Worm (Caenorhabditis elegans) whole organism, young adult: Measurements from ENCODE around the gene rpl-38.

Experiments
- B0261.1 ChIP-seq: sonication (generic microtip); optimal IDR thresholded peaks from 2 replicates; lab custom pipeline; 2016; ENCODE audit warnings: mild to moderate bottlenecking, missing genetic modification characterization, moderate library complexity, missing compliant biosample characterization
- D2030.7 ChIP-seq: fragments of 200-800 bp; sonication (Bioruptor generic); IDR thresholded peaks from 2 replicates; pipeline ENCODE4 v1.3.6; 2022; ENCODE audit warnings: missing genetic modification reagents, missing genetic modification characterization, missing compliant biosample characterization
- F23B12.7 ChIP-seq: sonication (generic microtip); optimal IDR thresholded peaks from 2 replicates; lab custom pipeline; 2017; ENCODE audit warnings: missing genetic modification characterization, mild to moderate bottlenecking, missing compliant biosample characterization, antibody characterized with exemption, moderate library complexity; ENCODE audit not compliant: insufficient read depth
- F57A8.1 ChIP-seq: fragments of 200-800 bp; sonication (Bioruptor generic); optimal IDR thresholded peaks from 2 replicates; lab custom pipeline; 2018; ENCODE audit warnings: mild to moderate bottlenecking, missing genetic modification characterization, moderate library complexity, missing compliant biosample characterization
- F57C9.4 ChIP-seq: sonication (generic microtip); optimal IDR thresholded peaks from 2 replicates; lab custom pipeline; 2017; ENCODE audit warnings: mild to moderate bottlenecking, missing genetic modification characterization, missing compliant biosample characterization
- Y56A3A.18 ChIP-seq: fragments of 200-800 bp; sonication (Bioruptor generic); IDR thresholded peaks from 2 replicates; pipeline ENCODE4 v1.3.6; 2022; ENCODE audit warnings: missing genetic modification reagents, missing genetic modification characterization, missing compliant biosample characterization
- Y67H2A.10 ChIP-seq: fragments of 200-800 bp; sonication (Bioruptor generic); conservative IDR thresholded peaks from 2 replicates; pipeline ENCODE4 v1.3.6; 2022; ENCODE audit warnings: missing genetic modification reagents, missing genetic modification characterization, missing compliant biosample characterization
- ZK185.1 ChIP-seq: sonication (generic microtip); optimal IDR thresholded peaks from 2 replicates; lab custom pipeline; 2016; ENCODE audit warnings: mild to moderate bottlenecking, missing genetic modification characterization, missing compliant biosample characterization; ENCODE audit not compliant: poor library complexity, severe bottlenecking
- ama-1 ChIP-seq, 3 experiments: fragments of 150-350 bp in 1 of 3; sonication (generic microtip) in 2 of 3; optimal IDR thresholded peaks; 2 replicates each; lab custom pipeline; 2014 to 2018; ENCODE audit warnings: missing biosample characterization in 2 of 3, missing genetic modification characterization in 2 of 3, missing genetic modification reagents in 2 of 3
- aptf-3 ChIP-seq: fragments of 200-800 bp; sonication (Bioruptor generic); IDR thresholded peaks from 2 replicates; pipeline ENCODE4 v1.3.6; 2022; ENCODE audit warnings: missing genetic modification characterization, missing compliant biosample characterization
- athp-1 ChIP-seq: sonication (generic microtip); optimal IDR thresholded peaks from 2 replicates; lab custom pipeline; 2017; ENCODE audit warnings: mild to moderate bottlenecking, missing genetic modification characterization, missing compliant biosample characterization
- attf-5 ChIP-seq: fragments of 200-800 bp; sonication (Bioruptor generic); optimal IDR thresholded peaks from 2 replicates; lab custom pipeline; 2018; ENCODE audit warnings: mild to moderate bottlenecking, missing genetic modification characterization, missing compliant biosample characterization
- attf-6 ChIP-seq: fragments of 200-800 bp; sonication (Bioruptor generic); IDR thresholded peaks from 2 replicates; pipeline ENCODE4 v1.3.6; 2022; ENCODE audit warnings: missing genetic modification reagents, missing genetic modification characterization, missing compliant biosample characterization
- bed-2 ChIP-seq: fragments of 200-800 bp; sonication (Bioruptor generic); IDR thresholded peaks from 2 replicates; pipeline ENCODE4 v1.3.6; 2022; ENCODE audit warnings: missing genetic modification reagents, missing genetic modification characterization, missing compliant biosample characterization
- cebp-1 ChIP-seq, 2 experiments: fragments of 200-800 bp in 1 of 2; sonication (Bioruptor generic) in 1 of 2; sonication (generic microtip) in 1 of 2; IDR thresholded peaks in 1 of 2; optimal IDR thresholded peaks in 1 of 2; 2 replicates each; pipeline versions ENCODE4 v1.3.6 to Lab custom; 2017 to 2022; ENCODE audit warnings: missing compliant biosample characterization in 2 of 2, missing genetic modification characterization in 2 of 2, mild to moderate bottlenecking in 1 of 2, missing genetic modification reagents in 1 of 2, moderate library complexity in 1 of 2
- ceh-40 ChIP-seq: fragments of 200-800 bp; sonication (Bioruptor generic); IDR thresholded peaks from 2 replicates; pipeline ENCODE4 v1.3.6; 2022; ENCODE audit warnings: missing genetic modification characterization, missing compliant biosample characterization
- die-1 ChIP-seq: sonication (generic microtip); optimal IDR thresholded peaks from 2 replicates; lab custom pipeline; 2016; ENCODE audit warnings: missing genotype, mild to moderate bottlenecking, missing genetic modification characterization, missing compliant biosample characterization
- dpl-1 ChIP-seq: fragments of 150-350 bp; optimal IDR thresholded peaks from 2 replicates; lab custom pipeline; 2014; ENCODE audit warnings: missing biosample characterization, missing genetic modification reagents, missing genetic modification characterization
- ets-4 ChIP-seq: fragments of 200-800 bp; sonication (Bioruptor generic); optimal IDR thresholded peaks from 2 replicates; lab custom pipeline; 2018; ENCODE audit warnings: mild to moderate bottlenecking, missing genetic modification characterization, missing compliant biosample characterization
- fkh-3 ChIP-seq: sonication (generic microtip); optimal IDR thresholded peaks from 2 replicates; lab custom pipeline; 2016; ENCODE audit warnings: mild to moderate bottlenecking, missing genetic modification characterization, missing compliant biosample characterization
- him-1 ChIP-seq: sonication (generic microtip); optimal IDR thresholded peaks from 2 replicates; lab custom pipeline; 2016; ENCODE audit warnings: missing genotype, missing genetic modification reagents, missing genetic modification characterization, missing compliant biosample characterization
- hlh-12 ChIP-seq: sonication (generic microtip); optimal IDR thresholded peaks from 2 replicates; lab custom pipeline; 2016; ENCODE audit warnings: missing genetic modification characterization, missing compliant biosample characterization
- hmg-20 ChIP-seq: fragments of 200-800 bp; sonication (Bioruptor generic); IDR thresholded peaks from 2 replicates; pipeline ENCODE4 v1.3.6; 2022; ENCODE audit warnings: missing genetic modification reagents, missing genetic modification characterization, missing compliant biosample characterization
- hsf-1 ChIP-seq: fragments of 200-800 bp; sonication (Bioruptor generic); IDR thresholded peaks from 2 replicates; pipeline ENCODE4 v1.3.6; 2022; ENCODE audit warnings: missing genetic modification reagents, missing genetic modification characterization, missing compliant biosample characterization
- lin-26 ChIP-seq: fragments of 200-800 bp; sonication (Bioruptor generic); IDR thresholded peaks from 2 replicates; pipeline ENCODE4 v1.3.6; 2022; ENCODE audit warnings: missing genetic modification reagents, missing genetic modification characterization, missing compliant biosample characterization
- lin-35 ChIP-seq, 3 experiments: fragments of 150-350 bp in 2 of 3; sonication (generic microtip) in 1 of 3; optimal IDR thresholded peaks; 2 replicates each; lab custom pipeline; 2014 to 2018; ENCODE audit warnings: missing biosample characterization in 3 of 3, missing genetic modification characterization in 3 of 3, missing genetic modification reagents in 3 of 3
- lin-54 ChIP-seq: fragments of 200-800 bp; sonication (Bioruptor generic); optimal IDR thresholded peaks from 2 replicates; lab custom pipeline; 2018; ENCODE audit warnings: mild to moderate bottlenecking, missing genetic modification characterization, missing compliant biosample characterization
- lsl-1 ChIP-seq: fragments of 200-800 bp; sonication (Bioruptor generic); optimal IDR thresholded peaks from 2 replicates; lab custom pipeline; 2018; ENCODE audit warnings: mild to moderate bottlenecking, missing genetic modification characterization, moderate library complexity, missing compliant biosample characterization
- madf-10 ChIP-seq: sonication (generic microtip); optimal IDR thresholded peaks from 2 replicates; lab custom pipeline; 2016; ENCODE audit warnings: mild to moderate bottlenecking, missing genetic modification characterization, missing compliant biosample characterization
- madf-8 ChIP-seq: fragments of 200-800 bp; sonication (Bioruptor generic); conservative IDR thresholded peaks from 2 replicates; pipeline ENCODE4 v1.3.6; 2022; ENCODE audit warnings: missing genetic modification reagents, missing genetic modification characterization, missing compliant biosample characterization
- nfyb-1 ChIP-seq: fragments of 200-800 bp; sonication (Bioruptor generic); IDR thresholded peaks from 2 replicates; pipeline ENCODE4 v1.3.6; 2022; ENCODE audit warnings: missing genetic modification reagents, missing genetic modification characterization, missing compliant biosample characterization
- nhr-120 ChIP-seq: fragments of 200-800 bp; sonication (Bioruptor generic); IDR thresholded peaks from 2 replicates; pipeline ENCODE4 v1.3.6; 2022; ENCODE audit warnings: missing genetic modification characterization, missing compliant biosample characterization
- nhr-179 ChIP-seq: sonication (generic microtip); optimal IDR thresholded peaks from 2 replicates; lab custom pipeline; 2016; ENCODE audit warnings: mild to moderate bottlenecking, missing genetic modification characterization, missing compliant biosample characterization
- nhr-80 ChIP-seq: sonication (generic microtip); optimal IDR thresholded peaks from 2 replicates; lab custom pipeline; 2016; ENCODE audit warnings: missing genetic modification characterization, missing compliant biosample characterization
- repo-1 ChIP-seq: sonication (generic microtip); optimal IDR thresholded peaks from 2 replicates; lab custom pipeline; 2017; ENCODE audit warnings: mild to moderate bottlenecking, missing genetic modification characterization, missing compliant biosample characterization
- sdz-38 ChIP-seq: sonication (generic microtip); optimal IDR thresholded peaks from 2 replicates; lab custom pipeline; 2016; ENCODE audit warnings: missing genotype, missing genetic modification characterization, missing compliant biosample characterization
- sea-2 ChIP-seq: fragments of 200-800 bp; sonication (Bioruptor generic); IDR thresholded peaks from 2 replicates; pipeline ENCODE4 v1.3.6; 2022; ENCODE audit warnings: missing genetic modification characterization, missing compliant biosample characterization
- snpc-1.3 ChIP-seq: sonication (generic microtip); optimal IDR thresholded peaks from 2 replicates; lab custom pipeline; 2017; ENCODE audit warnings: missing genetic modification characterization, mild to moderate bottlenecking, missing compliant biosample characterization, antibody characterized with exemption, moderate library complexity, missing genotype, missing genetic modification reagents; ENCODE audit not compliant: insufficient read depth
- sptf-2 ChIP-seq: fragments of 200-800 bp; sonication (Bioruptor generic); optimal IDR thresholded peaks from 2 replicates; lab custom pipeline; 2018; ENCODE audit warnings: mild to moderate bottlenecking, missing genetic modification characterization, missing compliant biosample characterization
- unc-130 ChIP-seq: sonication (generic microtip); optimal IDR thresholded peaks from 2 replicates; lab custom pipeline; 2016; ENCODE audit warnings: missing genetic modification reagents, missing genetic modification characterization, missing compliant biosample characterization
- unc-62 ChIP-seq: fragments of 150-350 bp; optimal IDR thresholded peaks from 2 replicates; lab custom pipeline; 2014; ENCODE audit warnings: missing biosample characterization, missing genetic modification reagents, missing genetic modification characterization
- zfh-2 ChIP-seq: fragments of 200-800 bp; sonication (Bioruptor generic); conservative IDR thresholded peaks from 2 replicates; pipeline ENCODE4 v1.3.6; 2022; ENCODE audit warnings: missing genetic modification reagents, missing genetic modification characterization, missing compliant biosample characterization
- ztf-25 ChIP-seq: fragments of 200-800 bp; sonication (Bioruptor generic); IDR thresholded peaks from 2 replicates; pipeline ENCODE4 v1.3.6; 2022; ENCODE audit warnings: missing genetic modification reagents, missing genetic modification characterization, missing compliant biosample characterization
- ztf-28 ChIP-seq: fragments of 200-800 bp; sonication (Bioruptor generic); IDR thresholded peaks from 2 replicates; pipeline ENCODE4 v1.3.6; 2022; ENCODE audit warnings: missing genetic modification reagents, missing genetic modification characterization, missing compliant biosample characterization

The rpl-38 gene

ce11 chrV:15505068-15505467, 6.9 kb upstream of the rpl-38 start (continued):
- peak; percentile 75 for TF ChIP-seq D2030.7 (GFP tag; lab: Robert Waterston, UW)
- peak; percentile 71; the same call in 1 of the 2 replicates for TF ChIP-seq Y56A3A.18 (GFP tag; lab: Robert Waterston, UW)
- TF ChIP-seq nhr-120: 0 out of 2 replicates have a peak, but pooled peaks have one; percentile 30
- 0 out of 2 replicates have a peak, but pooled peaks have one; percentile 52 for TF ChIP-seq nfyb-1 (GFP tag; lab: Robert Waterston, UW)
- peak; percentile 31 for TF ChIP-seq die-1
- peak; percentile 33; the same call in 1 of the 2 replicates for TF ChIP-seq attf-6
- TF ChIP-seq attf-5 (GFP tag; lab: Kevin White, UChicago): peak; percentile 7
- no peak for TF ChIP-seq repo-1 (tag; lab: Kevin White, UChicago)
- no peak for TF ChIP-seq Y67H2A.10 (GFP tag; lab: Robert Waterston, UW)

ce11 chrV:15512856-15513756, 1.1 kb downstream of the rpl-38 start:
- TF ChIP-seq hlh-12 (tag; lab: Kevin White, UChicago): no peak
- TF ChIP-seq ama-1 (optimal IDR thresholded peaks at IDR 0.05; lab: Kevin White, UChicago): no peak
- TF ChIP-seq ama-1 (GFP tag; optimal IDR thresholded peaks at IDR 0.05; lab: Kevin White, UChicago): no peak
- TF ChIP-seq nhr-80 (tag; lab: Kevin White, UChicago): no peak
- no peak for TF ChIP-seq fkh-3 (tag; lab: Kevin White, UChicago)
- peak; percentile 62 for TF ChIP-seq zfh-2 (GFP tag; lab: Robert Waterston, UW)
- TF ChIP-seq unc-130 (GFP tag; lab: Kevin White, UChicago): no peak
- no peak for TF ChIP-seq ztf-25 (GFP tag; lab: Robert Waterston, UW)
- TF ChIP-seq sptf-2 (GFP tag; lab: Kevin White, UChicago): no peak
- TF ChIP-seq aptf-3: no peak
- TF ChIP-seq snpc-1.3 (tag; lab: Kevin White, UChicago): no peak
- no peak for TF ChIP-seq dpl-1 (GFP tag; lab: Kevin White, UChicago)
- TF ChIP-seq F57A8.1: no peak
- TF ChIP-seq F57C9.4 (tag; lab: Kevin White, UChicago): no peak
- no peak for TF ChIP-seq nhr-179
- TF ChIP-seq bed-2 (GFP tag; lab: Robert Waterston, UW): no peak
- TF ChIP-seq attf-5 (GFP tag; lab: Kevin White, UChicago): peak; percentile 19
- no peak for TF ChIP-seq madf-8
- TF ChIP-seq sea-2 (GFP tag; lab: Robert Waterston, UW): no peak
- no peak for TF ChIP-seq ZK185.1 (tag; lab: Kevin White, UChicago)
- no peak for TF ChIP-seq cebp-1 (GFP tag; IDR thresholded peaks at IDR 0.05; lab: Robert Waterston, UW)
- TF ChIP-seq cebp-1 (tag; optimal IDR thresholded peaks at IDR 0.05; lab: Kevin White, UChicago): peak; percentile 2
- no peak for TF ChIP-seq madf-10 (tag; lab: Kevin White, UChicago)
- no peak for TF ChIP-seq ets-4 (GFP tag; lab: Kevin White, UChicago)
- no peak for TF ChIP-seq F23B12.7 (tag; lab: Kevin White, UChicago)
- TF ChIP-seq hmg-20 (GFP tag; lab: Robert Waterston, UW): no peak
- TF ChIP-seq athp-1 (tag; lab: Kevin White, UChicago): no peak
- peak; percentile 18 for TF ChIP-seq B0261.1 (tag; lab: Kevin White, UChicago)
- peak in 1 of 3 experiments; percentile 32 for TF ChIP-seq lin-35 (GFP tag; optimal IDR thresholded peaks at IDR 0.05; lab: Kevin White, UChicago)
- peak; percentile 77 for TF ChIP-seq hsf-1 (GFP tag; lab: Robert Waterston, UW)
- peak; percentile 44 for TF ChIP-seq repo-1 (tag; lab: Kevin White, UChicago)
- no peak for TF ChIP-seq unc-62 (GFP tag; lab: Kevin White, UChicago)
- no peak for TF ChIP-seq him-1 (tag; lab: Kevin White, UChicago)
- TF ChIP-seq sdz-38 (tag; lab: Kevin White, UChicago): no peak
- peak; percentile 43 for TF ChIP-seq lin-54 (GFP tag; lab: Kevin White, UChicago)
- TF ChIP-seq lsl-1 (GFP tag; lab: Kevin White, UChicago): peak; percentile 42
- 0 out of 2 replicates have a peak, but pooled peaks have one; percentile 1 for TF ChIP-seq ceh-40 (GFP tag; lab: Robert Waterston, UW)
- peak; percentile 70; the same call in 1 of the 2 replicates for TF ChIP-seq lin-26 (GFP tag; lab: Robert Waterston, UW)
- no peak for TF ChIP-seq ztf-28 (GFP tag; lab: Robert Waterston, UW)
